Worm (Caenorhabditis elegans) whole organism, mixed stage, embryonic: ENCODE data around the gene sru-1.

Experiments
- bed-3 ChIP-seq: fragments of 200-800 bp; sonication (Bioruptor generic); optimal IDR thresholded peaks from 3 replicates; lab custom pipeline; 2018; ENCODE audit warnings: mild to moderate bottlenecking, missing genetic modification characterization, moderate library complexity, missing compliant biosample characterization
- drap-1 ChIP-seq: fragments of 200-800 bp; sonication (Bioruptor generic); optimal IDR thresholded peaks from 3 replicates; lab custom pipeline; 2018; ENCODE audit warnings: mild to moderate bottlenecking, missing genetic modification characterization, missing compliant biosample characterization
- elt-1 ChIP-seq: sonication (generic microtip); optimal IDR thresholded peaks from 2 replicates; lab custom pipeline; 2017; ENCODE audit warnings: missing genetic modification characterization, mild to moderate bottlenecking, missing compliant biosample characterization, antibody characterized with exemption, moderate library complexity, borderline replicate concordance; ENCODE audit not compliant: insufficient read depth
- elt-3 ChIP-seq: fragments of 150-350 bp; optimal IDR thresholded peaks from 2 replicates; lab custom pipeline; 2014; ENCODE audit warnings: missing biosample characterization, missing genetic modification characterization
- lsy-2 ChIP-seq: fragments of 150-350 bp; optimal IDR thresholded peaks from 2 replicates; lab custom pipeline; 2014; ENCODE audit warnings: missing biosample characterization, missing genetic modification characterization
- nhr-237 ChIP-seq: fragments of 150-350 bp; optimal IDR thresholded peaks from 2 replicates; lab custom pipeline; 2014; ENCODE audit warnings: missing biosample characterization, missing genetic modification characterization
- nhr-28 ChIP-seq: fragments of 150-350 bp; optimal IDR thresholded peaks from 2 replicates; lab custom pipeline; 2014; ENCODE audit warnings: missing biosample characterization, missing genetic modification characterization
- nhr-76 ChIP-seq: sonication (generic microtip); optimal IDR thresholded peaks from 2 replicates; lab custom pipeline; 2017; ENCODE audit warnings: missing biosample characterization, missing genetic modification characterization
- sem-2 ChIP-seq: fragments of 200-800 bp; sonication (Bioruptor generic); optimal IDR thresholded peaks from 2 replicates; lab custom pipeline; 2018; ENCODE audit warnings: mild to moderate bottlenecking, missing genetic modification characterization, missing compliant biosample characterization
- sptf-1 ChIP-seq: sonication (generic microtip); optimal IDR thresholded peaks from 2 replicates; lab custom pipeline; 2017; ENCODE audit warnings: mild to moderate bottlenecking, missing genetic modification characterization, moderate library complexity, missing compliant biosample characterization
- unc-62 ChIP-seq: fragments of 150-350 bp; optimal IDR thresholded peaks from 2 replicates; lab custom pipeline; 2014; ENCODE audit warnings: missing biosample characterization, missing genetic modification reagents, missing genetic modification characterization
- ztf-11 ChIP-seq: fragments of 150-350 bp; optimal IDR thresholded peaks from 2 replicates; lab custom pipeline; 2014; ENCODE audit warnings: missing biosample characterization, missing genetic modification characterization

- TF ChIP-seq unc-62 (GFP tag; lab: Kevin White, UChicago) = no peak
- TF ChIP-seq elt-3 (tag; lab: Kevin White, UChicago) = no peak
- no peak for TF ChIP-seq nhr-28 (tag; lab: Kevin White, UChicago)
- no peak for TF ChIP-seq lsy-2 (tag; lab: Kevin White, UChicago)
- TF ChIP-seq sem-2 (GFP tag; lab: Kevin White, UChicago) = no peak
- TF ChIP-seq ztf-11 = no peak
- TF ChIP-seq bed-3 (GFP tag; lab: Kevin White, UChicago) = no peak
- TF ChIP-seq sptf-1 (tag; lab: Kevin White, UChicago) = no peak
- no peak for TF ChIP-seq elt-1 (tag; lab: Kevin White, UChicago)
- TF ChIP-seq drap-1 (GFP tag; lab: Kevin White, UChicago) = no peak
- TF ChIP-seq nhr-237 = no peak
- TF ChIP-seq nhr-76 (tag; lab: Kevin White, UChicago) = no peak
Observed at ce11 chrIV:9533071-9533470, 44.7 kb downstream of the sru-1 start, which contains the start of gene F56H11.2.
